Fruit fly (Drosophila melanogaster): ENCODE results near the gene CG6865.

CG6865 gene

DNA sequence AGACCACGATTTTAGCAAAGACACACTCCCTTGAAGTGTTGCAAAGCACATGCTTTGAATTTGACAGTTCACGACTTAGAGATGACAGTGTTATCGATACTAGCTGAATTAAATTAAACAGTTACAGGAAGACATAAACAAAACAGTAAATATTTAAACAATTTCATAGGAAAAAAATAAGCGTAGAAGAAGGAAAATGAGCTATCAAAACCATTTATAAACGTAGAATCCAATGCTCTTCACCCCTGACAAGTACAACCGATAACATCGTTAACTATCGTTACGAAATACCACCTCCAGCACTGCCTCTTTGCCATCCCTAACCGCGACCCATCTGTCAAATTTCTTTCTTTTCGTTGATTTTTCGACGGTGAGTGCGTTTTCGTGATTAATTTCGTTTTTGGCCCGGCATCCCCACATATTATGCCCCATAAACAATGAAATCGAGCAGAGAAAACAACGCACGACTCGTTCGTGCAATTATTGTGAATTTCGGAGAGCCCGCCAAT, 35.4 kb downstream of the CG6865 start, which contains the start of gene RpL26 (continued):
- TF ChIP-seq bab2 (GFP tag; optimal IDR thresholded peaks at IDR 0.05) (peak; percentile 87), Hr51 (GFP tag; optimal IDR thresholded peaks at IDR 0.05) (peak; percentile 74 to 78), CG10543 (GFP tag; optimal IDR thresholded peaks at IDR 0.05) (peak; percentile 77), CG13894 (tag; optimal IDR thresholded peaks at IDR 0.05) (peak; percentile 67), repo (GFP tag; optimal IDR thresholded peaks at IDR 0.05) (peak; percentile 56), CG14860 (GFP tag; IDR thresholded peaks at IDR 0.05; ENCODE audit: partially characterized antibody) (peak; percentile 98), ato (GFP tag; IDR thresholded peaks at IDR 0.05; ENCODE audit: partially characterized antibody) (peak; percentile 76), CG2678 (tag; optimal IDR thresholded peaks at IDR 0.05) (peak; percentile 76), sim (GFP tag; IDR thresholded peaks at IDR 0.05) (no peak), CG11695 (GFP tag; IDR thresholded peaks at IDR 0.05) (peak; percentile 64; the same call in 1 of the 3 replicates), br (optimal IDR thresholded peaks at IDR 0.05) (no peak), CG6254 (GFP tag; optimal IDR thresholded peaks at IDR 0.05) (no peak), zf30C (GFP tag; optimal IDR thresholded peaks at IDR 0.05) (no peak), NC2β (GFP tag; optimal IDR thresholded peaks at IDR 0.05) (peak; percentile 99), CG10366 (GFP tag; IDR thresholded peaks at IDR 0.05) (peak; percentile 62; the same call in 1 of the 2 replicates), Usf (GFP tag; optimal IDR thresholded peaks at IDR 0.05) (peak; percentile 44), sqz (GFP tag; optimal IDR thresholded peaks at IDR 0.05) (no peak), ranshi (GFP tag; IDR thresholded peaks at IDR 0.05) (0 out of 2 replicates have a peak, but pooled peaks have one; percentile 61), da (GFP tag; optimal IDR thresholded peaks at IDR 0.05) (peak; percentile 80), CG11723 (GFP tag; optimal IDR thresholded peaks at IDR 0.05) (peak; percentile 60), Taf1 (GFP tag; IDR thresholded peaks at IDR 0.05) (0 out of 2 replicates have a peak, but pooled peaks have one; percentile 68), sna (GFP tag; IDR thresholded peaks at IDR 0.05; ENCODE audit: partially characterized antibody) (peak; percentile 94), dmrt11E (tag; optimal IDR thresholded peaks at IDR 0.05) (peak; percentile 73), nerfin-1 (tag; optimal IDR thresholded peaks at IDR 0.05) (peak; percentile 68), CG12391 (tag; optimal IDR thresholded peaks at IDR 0.05) (peak; percentile 83), scrt (GFP tag; optimal IDR thresholded peaks at IDR 0.05) (no peak), lab (GFP tag; optimal IDR thresholded peaks at IDR 0.05) (no peak), toy (GFP tag; IDR thresholded peaks at IDR 0.05) (peak; percentile 51; the same call in 1 of the 2 replicates), Nf-YC (tag; optimal IDR thresholded peaks at IDR 0.05) (peak; percentile 73), lbe (GFP tag; optimal IDR thresholded peaks at IDR 0.05) (no peak), CG1647 (GFP tag; optimal IDR thresholded peaks at IDR 0.05) (peak; percentile 44), CG43689 (GFP tag; IDR thresholded peaks at IDR 0.05) (no peak), C15 (GFP tag; IDR thresholded peaks at IDR 0.05) (no peak), Poxn (GFP tag; IDR thresholded peaks at IDR 0.05) (no peak), Dbx (GFP tag; IDR thresholded peaks at IDR 0.05) (peak; percentile 88), slou (GFP tag; optimal IDR thresholded peaks at IDR 0.05) (peak; percentile 46), pnt (GFP tag; optimal IDR thresholded peaks at IDR 0.05) (peak; percentile 78), chm (GFP tag; IDR thresholded peaks at IDR 0.05) (no peak), CG9817 (tag; optimal IDR thresholded peaks at IDR 0.05) (peak; percentile 85), CG4854 (GFP tag; optimal IDR thresholded peaks at IDR 0.05) (peak; percentile 60), crp (GFP tag; optimal IDR thresholded peaks at IDR 0.05) (peak in 1 of 2 experiments; percentile 54), grn (GFP tag; optimal IDR thresholded peaks at IDR 0.05) (peak; percentile 5), ci (GFP tag; IDR thresholded peaks at IDR 0.05) (peak; percentile 38; the same call in 2 of the 3 replicates), CG17361 (GFP tag; IDR thresholded peaks at IDR 0.05) (peak; percentile 79), Hand (GFP tag; optimal IDR thresholded peaks at IDR 0.05) (no peak), CTCF (GFP tag; optimal IDR thresholded peaks at IDR 0.05) (no peak), vfl (GFP tag; optimal IDR thresholded peaks at IDR 0.05) (peak; percentile 78), Deaf1 (tag; optimal IDR thresholded peaks at IDR 0.05) (no peak), rib (GFP tag; IDR thresholded peaks at IDR 0.05) (no peak), Oli (tag; optimal IDR thresholded peaks at IDR 0.05) (peak; percentile 51), CG16815 (GFP tag; optimal IDR thresholded peaks at IDR 0.05) (peak; percentile 65)
